Fruit fly (Drosophila melanogaster): ENCODE results near the gene CG33766.

DNA sequence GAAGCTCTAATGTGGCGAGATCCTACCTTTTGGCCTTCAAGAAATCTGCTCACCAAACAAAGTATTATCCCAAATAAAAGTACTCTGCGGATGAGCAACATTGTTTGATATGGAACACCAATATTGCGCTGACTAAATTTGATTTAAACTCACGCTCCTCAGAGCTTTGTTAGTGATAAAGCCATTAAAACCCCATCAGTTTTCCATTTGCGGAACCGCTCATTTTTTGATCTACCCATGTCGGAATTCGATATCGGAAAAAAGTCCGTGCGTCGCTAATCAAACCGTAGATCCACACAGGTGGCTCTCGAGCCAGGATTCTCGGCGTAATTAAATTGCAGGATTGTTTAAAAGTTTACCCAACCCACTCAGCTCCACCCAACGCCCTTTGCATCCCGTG lies 7.0 kb downstream of the CG33766 start, which contains the start of gene CG33772:
- TF ChIP-seq kay (GFP tag; ENCODE audit: borderline replicate concordance) (no peak), CG1620 (GFP tag; optimal IDR thresholded peaks at IDR 0.05) (no peak), CG12768 (GFP tag; optimal IDR thresholded peaks at IDR 0.05) (no peak), Crg-1 (GFP tag; optimal IDR thresholded peaks at IDR 0.05) (no peak), CG33017 (tag; optimal IDR thresholded peaks at IDR 0.05) (no peak), cnc (optimal IDR thresholded peaks at IDR 0.05) (no peak), Hr96 (GFP tag; optimal IDR thresholded peaks at IDR 0.05) (no peak), tj (GFP tag; optimal IDR thresholded peaks at IDR 0.05) (no peak), CG7101 (tag; optimal IDR thresholded peaks at IDR 0.05) (no peak)
